Worm (Caenorhabditis elegans): ENCODE measurements around the gene max-2.

ce11 chrII:13007717-13008461, 17.8 kb downstream of the max-2 start, which contains the start of gene oig-2:
- TF ChIP-seq nhr-28 (tag; optimal IDR thresholded peaks at IDR 0.05) (no peak), sptf-1 (tag; optimal IDR thresholded peaks at IDR 0.05) (no peak), ham-2 (GFP tag; optimal IDR thresholded peaks at IDR 0.05) (no peak), sem-2 (GFP tag; optimal IDR thresholded peaks at IDR 0.05) (no peak)

Data from whole organism, mixed stage, embryonic.